Worm (Caenorhabditis elegans): ENCODE data around the gene T11F9.1.
A peak's percentile ranks its signal among the peaks of the same experiment; 100 is the strongest.

T11F9.1 gene

ce11 chrV:11438464-11438863 lies 20.9 kb upstream of the T11F9.1 start, which contains the start of gene dmsr-1:
Gene dmsr-1, plus strand, starts transcription at chrV:11438764.
- TF ChIP-seq dox-1 (GFP tag; IDR thresholded peaks at IDR 0.05): no peak
- TF ChIP-seq zim-3 (tag; optimal IDR thresholded peaks at IDR 0.05): no peak
- TF ChIP-seq B0261.1 (tag; optimal IDR thresholded peaks at IDR 0.05): no peak
- no peak for TF ChIP-seq egl-18 (GFP tag; IDR thresholded peaks at IDR 0.05)
- TF ChIP-seq ccch-3 (GFP tag; optimal IDR thresholded peaks at IDR 0.05): no peak
- no peak for TF ChIP-seq cebp-2 (GFP tag; IDR thresholded peaks at IDR 0.05)
- TF ChIP-seq F52B5.7 (tag; optimal IDR thresholded peaks at IDR 0.05): no peak
- no peak for TF ChIP-seq D2030.7 (GFP tag; IDR thresholded peaks at IDR 0.05)
- no peak for TF ChIP-seq nhr-120 (GFP tag; IDR thresholded peaks at IDR 0.05)

- TF ChIP-seq rec-8 (tag; optimal IDR thresholded peaks at IDR 0.05) (no peak), F22D6.2 (tag; optimal IDR thresholded peaks at IDR 0.05) (no peak), let-526 (GFP tag; IDR thresholded peaks at IDR 0.05) (no peak), F55B11.4 (tag; optimal IDR thresholded peaks at IDR 0.05; ENCODE audit: borderline replicate concordance, insufficient read depth) (no peak), ccch-3 (GFP tag; optimal IDR thresholded peaks at IDR 0.05) (no peak), ztf-26 (tag; optimal IDR thresholded peaks at IDR 0.05) (no peak), bed-2 (GFP tag; IDR thresholded peaks at IDR 0.05) (no peak), lag-1 (GFP tag; IDR thresholded peaks at IDR 0.05) (no peak), hmg-20 (GFP tag; IDR thresholded peaks at IDR 0.05) (no peak), zim-3 (tag; optimal IDR thresholded peaks at IDR 0.05) (no peak), gei-17 (GFP tag; optimal IDR thresholded peaks at IDR 0.05) (no peak), tbp1 (GFP tag; optimal IDR thresholded peaks at IDR 0.05) (no peak), tlf-1 (GFP tag; optimal IDR thresholded peaks at IDR 0.05) (no peak)
Measured at ce11 chrV:11439202-11439601, 20.2 kb upstream of the T11F9.1 start.

- TF ChIP-seq hmg-1.2 (GFP tag; IDR thresholded peaks at IDR 0.05) (no peak), snpc-1.3 (tag; optimal IDR thresholded peaks at IDR 0.05; ENCODE audit: insufficient read depth) (no peak), T26A5.8 (tag; optimal IDR thresholded peaks at IDR 0.05) (no peak), repo-1 (tag; optimal IDR thresholded peaks at IDR 0.05) (no peak)
Measured at ce11 chrV:11443503-11443902, 15.9 kb upstream of the T11F9.1 start, which contains the start of gene F57B7.2. Gene F57B7.2, minus strand, starts transcription at chrV:11443603.

- TF ChIP-seq efl-1 (GFP tag; optimal IDR thresholded peaks at IDR 0.05) (no peak), zim-3 (tag; optimal IDR thresholded peaks at IDR 0.05) (no peak), hmg-1.2 (GFP tag; IDR thresholded peaks at IDR 0.05) (no peak), egrh-3 (GFP tag; IDR thresholded peaks at IDR 0.05) (no peak), madf-10 (tag; optimal IDR thresholded peaks at IDR 0.05) (peak; percentile 33), cebp-2 (GFP tag; IDR thresholded peaks at IDR 0.05) (0 out of 2 replicates have a peak, but pooled peaks have one; percentile 37), F22D6.2 (tag; optimal IDR thresholded peaks at IDR 0.05) (no peak), dox-1 (GFP tag; IDR thresholded peaks at IDR 0.05) (no peak), nhr-27 (tag; optimal IDR thresholded peaks at IDR 0.05) (no peak), bed-2 (GFP tag; IDR thresholded peaks at IDR 0.05) (no peak), hlh-26 (GFP tag; conservative IDR thresholded peaks at IDR 0.05) (no peak), F37B4.10 (GFP tag; IDR thresholded peaks at IDR 0.05) (no peak), zfh-2 (GFP tag; conservative IDR thresholded peaks at IDR 0.05) (peak; percentile 82), mcd-1 (GFP tag; IDR thresholded peaks at IDR 0.05) (no peak), F57A8.1 (GFP tag; optimal IDR thresholded peaks at IDR 0.05) (no peak)
Measured at ce11 chrV:11445375-11445774, 14.0 kb upstream of the T11F9.1 start.

ce11 chrV:11446297-11446696 lies 13.1 kb upstream of the T11F9.1 start, which contains the start of gene mig-17:
Gene mig-17, plus strand, starts transcription at chrV:11446685.
- TF ChIP-seq nfya-2 (GFP tag; IDR thresholded peaks at IDR 0.05) (no peak), hlh-12 (tag; optimal IDR thresholded peaks at IDR 0.05) (no peak), unc-62 (GFP tag; optimal IDR thresholded peaks at IDR 0.05) (no peak), ccch-3 (GFP tag; optimal IDR thresholded peaks at IDR 0.05) (no peak)

All from whole organism, young adult.